Fruit fly (Drosophila melanogaster): ENCODE data around the gene CG3407.

Gene CG3407

dm6 chr2L:3844898-3845713, 31.9 kb upstream of the CG3407 start (continued):
- TF ChIP-seq CG4282 (GFP tag; optimal IDR thresholded peaks at IDR 0.05), result no peak
- TF ChIP-seq CG6854 (GFP tag; optimal IDR thresholded peaks at IDR 0.05), result no peak
- no peak for TF ChIP-seq CG43689 (GFP tag; IDR thresholded peaks at IDR 0.05)
- TF ChIP-seq Trl (optimal IDR thresholded peaks at IDR 0.05), result no peak
- no peak for TF ChIP-seq Trl (GFP tag; optimal IDR thresholded peaks at IDR 0.05)
- TF ChIP-seq ci (GFP tag; IDR thresholded peaks at IDR 0.05), result no peak
- TF ChIP-seq hkb (optimal IDR thresholded peaks at IDR 0.05), result no peak
- TF ChIP-seq hkb (GFP tag; IDR thresholded peaks at IDR 0.05), result no peak
- TF ChIP-seq Gsc (GFP tag; IDR thresholded peaks at IDR 0.05), result no peak
- TF ChIP-seq Deaf1 (tag; optimal IDR thresholded peaks at IDR 0.05), result no peak
- TF ChIP-seq Lpt (GFP tag; optimal IDR thresholded peaks at IDR 0.05), result no peak
- no peak for TF ChIP-seq Camta (GFP tag; optimal IDR thresholded peaks at IDR 0.05)
- no peak for TF ChIP-seq slp2 (GFP tag; optimal IDR thresholded peaks at IDR 0.05)
- TF ChIP-seq CG6765 (GFP tag; optimal IDR thresholded peaks at IDR 0.05), result no peak
- TF ChIP-seq CG17802 (tag; optimal IDR thresholded peaks at IDR 0.05), result no peak
- TF ChIP-seq Antp (GFP tag; optimal IDR thresholded peaks at IDR 0.05), result no peak
- no peak for TF ChIP-seq CG34422 (GFP tag; IDR thresholded peaks at IDR 0.05)
- no peak for TF ChIP-seq CG1792 (GFP tag; optimal IDR thresholded peaks at IDR 0.05)
- no peak for TF ChIP-seq br (optimal IDR thresholded peaks at IDR 0.05)
- TF ChIP-seq jigr1 (GFP tag; IDR thresholded peaks at IDR 0.05), result no peak
- no peak for TF ChIP-seq CG8765 (GFP tag; IDR thresholded peaks at IDR 0.05)
- TF ChIP-seq YL-1 (GFP tag; optimal IDR thresholded peaks at IDR 0.05), result no peak
- TF ChIP-seq CG14667 (GFP tag; IDR thresholded peaks at IDR 0.05), result no peak
- TF ChIP-seq CG4360 (GFP tag; IDR thresholded peaks at IDR 0.05), result no peak
- TF ChIP-seq nmo (GFP tag; optimal IDR thresholded peaks at IDR 0.05), result peak; percentile 33
- TF ChIP-seq CG18764 (GFP tag; optimal IDR thresholded peaks at IDR 0.05), result no peak
- no peak for TF ChIP-seq sr (GFP tag; IDR thresholded peaks at IDR 0.05)
- TF ChIP-seq salm (tag; optimal IDR thresholded peaks at IDR 0.05), result no peak
- no peak for TF ChIP-seq Dbx (GFP tag; IDR thresholded peaks at IDR 0.05)
- TF ChIP-seq H2.0 (GFP tag; IDR thresholded peaks at IDR 0.05), result no peak
- TF ChIP-seq CG32767 (GFP tag; IDR thresholded peaks at IDR 0.05), result no peak
- no peak for TF ChIP-seq hth (optimal IDR thresholded peaks at IDR 0.05)
- TF ChIP-seq sens-2 (GFP tag; IDR thresholded peaks at IDR 0.05), result no peak
- TF ChIP-seq exex (tag; optimal IDR thresholded peaks at IDR 0.05), result no peak
- TF ChIP-seq kah (GFP tag; optimal IDR thresholded peaks at IDR 0.05), result no peak
- no peak for TF ChIP-seq tna (GFP tag; IDR thresholded peaks at IDR 0.05; ENCODE audit: partially characterized antibody)
- TF ChIP-seq Max (GFP tag; optimal IDR thresholded peaks at IDR 0.05), result no peak
- no peak for TF ChIP-seq CG16815 (GFP tag; optimal IDR thresholded peaks at IDR 0.05)
- TF ChIP-seq CG9797 (GFP tag; optimal IDR thresholded peaks at IDR 0.05), result no peak
- no peak for TF ChIP-seq CrebB (tag; optimal IDR thresholded peaks at IDR 0.05)
- TF ChIP-seq zfh2 (GFP tag; optimal IDR thresholded peaks at IDR 0.05), result no peak
- no peak for TF ChIP-seq NFAT (GFP tag; IDR thresholded peaks at IDR 0.05)
- TF ChIP-seq CG3163 (GFP tag; optimal IDR thresholded peaks at IDR 0.05), result no peak
- TF ChIP-seq CG14965 (GFP tag; optimal IDR thresholded peaks at IDR 0.05; ENCODE audit: borderline replicate concordance), result no peak
- peak; percentile 42 for TF ChIP-seq CG14710 (tag; optimal IDR thresholded peaks at IDR 0.05)
- TF ChIP-seq CG3407 (GFP tag; optimal IDR thresholded peaks at IDR 0.05), result no peak
- no peak for TF ChIP-seq CG31388 (GFP tag; optimal IDR thresholded peaks at IDR 0.05)
- no peak for TF ChIP-seq CG7271 (tag; optimal IDR thresholded peaks at IDR 0.05)
- peak in 1 of 3 experiments; percentile 58 for TF ChIP-seq lola (GFP tag; optimal IDR thresholded peaks at IDR 0.05)
- TF ChIP-seq Nf-YA (GFP tag; IDR thresholded peaks at IDR 0.05), result no peak
- no peak for TF ChIP-seq CG10565 (GFP tag; optimal IDR thresholded peaks at IDR 0.05)
- no peak for TF ChIP-seq Taf1 (GFP tag; IDR thresholded peaks at IDR 0.05)

Data from whole organism, embryonic.